Worm (Caenorhabditis elegans): ENCODE data around the gene R13D11.10.

The R13D11.10 gene

ce11 chrV:802726-803125, 10.3 kb downstream of the R13D11.10 start:
- TF ChIP-seq egl-27 (tag; optimal IDR thresholded peaks at IDR 0.05) = no peak

ce11 chrV:801555-802060, 11.4 kb downstream of the R13D11.10 start:
- TF ChIP-seq Y55F3AM.14 (GFP tag; optimal IDR thresholded peaks at IDR 0.05) (no peak), unc-55 (GFP tag; optimal IDR thresholded peaks at IDR 0.05) (no peak), lin-13 (GFP tag; optimal IDR thresholded peaks at IDR 0.05) (no peak), F13H6.1 (tag; optimal IDR thresholded peaks at IDR 0.05) (no peak), alr-1 (tag; optimal IDR thresholded peaks at IDR 0.05) (no peak), nhr-25 (tag; optimal IDR thresholded peaks at IDR 0.05) (no peak), mdl-1 (tag; optimal IDR thresholded peaks at IDR 0.05) (no peak), lin-39 (tag; optimal IDR thresholded peaks at IDR 0.05) (no peak), nhr-12 (tag; optimal IDR thresholded peaks at IDR 0.05) (no peak), nhr-23 (tag; optimal IDR thresholded peaks at IDR 0.05) (no peak), ceh-82 (tag; optimal IDR thresholded peaks at IDR 0.05) (no peak), sem-4 (tag; optimal IDR thresholded peaks at IDR 0.05) (no peak), ztf-4 (tag; optimal IDR thresholded peaks at IDR 0.05) (no peak), mab-5 (tag; optimal IDR thresholded peaks at IDR 0.05) (no peak), nhr-11 (tag; optimal IDR thresholded peaks at IDR 0.05) (no peak), egl-27 (tag; optimal IDR thresholded peaks at IDR 0.05) (no peak), elt-1 (tag; optimal IDR thresholded peaks at IDR 0.05) (peak; percentile 89), ceh-16 (tag; optimal IDR thresholded peaks at IDR 0.05) (peak; percentile 33), nhr-10 (tag; optimal IDR thresholded peaks at IDR 0.05) (no peak), sma-9 (GFP tag; optimal IDR thresholded peaks at IDR 0.05) (peak; percentile 77), sma-9 (tag; optimal IDR thresholded peaks at IDR 0.05) (no peak)

- TF ChIP-seq nhr-11 (tag; optimal IDR thresholded peaks at IDR 0.05) = no peak
- TF ChIP-seq zag-1 (tag; optimal IDR thresholded peaks at IDR 0.05) = no peak
- no peak for TF ChIP-seq unc-55 (GFP tag; optimal IDR thresholded peaks at IDR 0.05)
- TF ChIP-seq sma-9 (GFP tag; optimal IDR thresholded peaks at IDR 0.05) = peak; percentile 70
- TF ChIP-seq sma-9 (tag; optimal IDR thresholded peaks at IDR 0.05) = no peak
- TF ChIP-seq R02D3.7 (tag; optimal IDR thresholded peaks at IDR 0.05) = no peak
- TF ChIP-seq Y55F3AM.14 (GFP tag; optimal IDR thresholded peaks at IDR 0.05) = no peak
- no peak for TF ChIP-seq nhr-25 (tag; optimal IDR thresholded peaks at IDR 0.05)
- no peak for TF ChIP-seq skn-1 (tag; optimal IDR thresholded peaks at IDR 0.05)
- TF ChIP-seq gmeb-1 (tag; optimal IDR thresholded peaks at IDR 0.05) = no peak
- TF ChIP-seq nhr-23 (tag; optimal IDR thresholded peaks at IDR 0.05) = no peak
- TF ChIP-seq elt-1 (tag; optimal IDR thresholded peaks at IDR 0.05) = peak; percentile 3
Measured at ce11 chrV:800271-800670, 12.7 kb downstream of the R13D11.10 start.

ce11 chrV:797241-797640, 15.8 kb downstream of the R13D11.10 start:
- TF ChIP-seq nhr-6 (tag; optimal IDR thresholded peaks at IDR 0.05) = no peak
- no peak for TF ChIP-seq nhr-21 (tag; optimal IDR thresholded peaks at IDR 0.05)
- no peak for TF ChIP-seq lin-13 (GFP tag; optimal IDR thresholded peaks at IDR 0.05)
- no peak for TF ChIP-seq nhr-10 (tag; optimal IDR thresholded peaks at IDR 0.05)
- no peak for TF ChIP-seq nhr-11 (tag; optimal IDR thresholded peaks at IDR 0.05)
- TF ChIP-seq nhr-25 (tag; optimal IDR thresholded peaks at IDR 0.05) = no peak
- TF ChIP-seq egl-27 (tag; optimal IDR thresholded peaks at IDR 0.05) = no peak
- TF ChIP-seq sma-3 (GFP tag; optimal IDR thresholded peaks at IDR 0.05) = no peak
- no peak for TF ChIP-seq mbf-1 (tag; optimal IDR thresholded peaks at IDR 0.05)
- TF ChIP-seq unc-62 (GFP tag; optimal IDR thresholded peaks at IDR 0.05) = no peak
- TF ChIP-seq nhr-129 (tag; optimal IDR thresholded peaks at IDR 0.05) = no peak
- TF ChIP-seq gmeb-1 (tag; optimal IDR thresholded peaks at IDR 0.05) = no peak
- TF ChIP-seq fos-1 (tag; optimal IDR thresholded peaks at IDR 0.05) = no peak

ce11 chrV:794092-794491, 18.9 kb downstream of the R13D11.10 start:
- no peak for TF ChIP-seq aly-2 (tag; optimal IDR thresholded peaks at IDR 0.05)
- TF ChIP-seq sma-9 (GFP tag; optimal IDR thresholded peaks at IDR 0.05) = no peak
- TF ChIP-seq sma-9 (tag; optimal IDR thresholded peaks at IDR 0.05) = no peak
- TF ChIP-seq lin-11 (tag; optimal IDR thresholded peaks at IDR 0.05) = no peak
- no peak for TF ChIP-seq lin-13 (GFP tag; optimal IDR thresholded peaks at IDR 0.05)
- no peak for TF ChIP-seq lsy-2 (tag; optimal IDR thresholded peaks at IDR 0.05)
- no peak for TF ChIP-seq ztf-11 (tag; optimal IDR thresholded peaks at IDR 0.05)
- no peak for TF ChIP-seq C34F6.9 (tag; optimal IDR thresholded peaks at IDR 0.05)
- no peak for TF ChIP-seq fos-1 (tag; optimal IDR thresholded peaks at IDR 0.05)
- no peak for TF ChIP-seq mbf-1 (tag; optimal IDR thresholded peaks at IDR 0.05)
- TF ChIP-seq ceh-82 (tag; optimal IDR thresholded peaks at IDR 0.05) = no peak
- TF ChIP-seq dmd-4 (tag; optimal IDR thresholded peaks at IDR 0.05) = no peak
- no peak for TF ChIP-seq nhr-10 (tag; optimal IDR thresholded peaks at IDR 0.05)
- TF ChIP-seq nhr-6 (tag; optimal IDR thresholded peaks at IDR 0.05) = no peak
- TF ChIP-seq F13H6.1 (tag; optimal IDR thresholded peaks at IDR 0.05) = no peak
- TF ChIP-seq nhr-12 (tag; optimal IDR thresholded peaks at IDR 0.05) = no peak
- TF ChIP-seq ztf-1 (GFP tag; conservative IDR thresholded peaks at IDR 0.05) = no peak
- no peak for TF ChIP-seq crh-2 (tag; optimal IDR thresholded peaks at IDR 0.05)

All from whole organism, L2 larva.